Fruit fly (Drosophila melanogaster) whole organism, embryonic: ENCODE results near the gene trbl.

Experiments used
- Atf-2 ChIP-seq: fragments of 200-800 bp; sonication (Bioruptor generic); optimal IDR thresholded peaks from 2 replicates; lab custom pipeline; 2016; ENCODE audit warnings: missing biosample characterization, missing genetic modification characterization
- C15 ChIP-seq: fragments of 200-800 bp; sonication (Bioruptor generic); IDR thresholded peaks from 3 replicates; pipeline ENCODE4 v1.3.6; 2022; ENCODE audit warnings: missing biosample characterization, missing genetic modification characterization
- CG12071 ChIP-seq: fragments of 200-800 bp; sonication (Bioruptor generic); optimal IDR thresholded peaks from 3 replicates; lab custom pipeline; 2018; ENCODE audit warnings: missing biosample characterization, mild to moderate bottlenecking, missing genetic modification characterization
- CG14050 ChIP-seq: fragments of 200-800 bp; sonication (Bioruptor generic); IDR thresholded peaks from 3 replicates; pipeline ENCODE4 v1.3.6; 2022; ENCODE audit warnings: missing biosample characterization, missing genetic modification characterization
- CG14860 ChIP-seq: fragments of 200-800 bp; sonication (Bioruptor generic); IDR thresholded peaks from 3 replicates; pipeline ENCODE4 v1.3.6; 2022; ENCODE audit warnings: missing biosample characterization, missing genetic modification characterization; ENCODE audit not compliant: partially characterized antibody
- CG15073 ChIP-seq: fragments of 200-800 bp; sonication (Bioruptor generic); optimal IDR thresholded peaks from 2 replicates; lab custom pipeline; 2016; ENCODE audit warnings: missing biosample characterization, missing genetic modification characterization
- CG1529 ChIP-seq: fragments of 200-800 bp; sonication (Bioruptor generic); optimal IDR thresholded peaks from 3 replicates; lab custom pipeline; 2018; ENCODE audit warnings: missing biosample characterization, missing genetic modification characterization
- CG16813 ChIP-seq: fragments of 200-800 bp; sonication (Bioruptor generic); IDR thresholded peaks from 3 replicates; pipeline ENCODE4 v1.3.6; 2022; ENCODE audit warnings: missing biosample characterization, missing genetic modification characterization; ENCODE audit not compliant: partially characterized antibody
- CG17186 ChIP-seq: fragments of 200-800 bp; sonication (Bioruptor generic); optimal IDR thresholded peaks from 3 replicates; lab custom pipeline; 2017; ENCODE audit warnings: missing biosample characterization, missing genetic modification reagents, missing genetic modification characterization
- CG2116 ChIP-seq: fragments of 200-800 bp; sonication (Bioruptor generic); optimal IDR thresholded peaks from 3 replicates; lab custom pipeline; 2018; ENCODE audit warnings: missing biosample characterization, mild to moderate bottlenecking, missing genetic modification characterization
- CG2889 ChIP-seq: fragments of 200-800 bp; sonication (Bioruptor generic); IDR thresholded peaks from 3 replicates; pipeline ENCODE4 v1.3.6; 2022; ENCODE audit warnings: missing biosample characterization, missing genetic modification characterization
- CG30431 ChIP-seq: fragments of 200-800 bp; sonication (Bioruptor generic); optimal IDR thresholded peaks from 2 replicates; lab custom pipeline; 2017; ENCODE audit warnings: missing biosample characterization, missing genetic modification characterization
- CG32772 ChIP-seq: fragments of 200-800 bp; sonication (Bioruptor generic); IDR thresholded peaks from 2 replicates; pipeline ENCODE4 v1.3.6; 2022; ENCODE audit warnings: missing biosample characterization, missing genetic modification characterization
- CG3281 ChIP-seq: fragments of 200-800 bp; sonication (Bioruptor generic); optimal IDR thresholded peaks from 3 replicates; lab custom pipeline; 2017; ENCODE audit warnings: missing biosample characterization, mild to moderate bottlenecking, missing genetic modification characterization
- CG4328 ChIP-seq: fragments of 200-800 bp; sonication (Bioruptor generic); optimal IDR thresholded peaks from 3 replicates; lab custom pipeline; 2017; ENCODE audit warnings: missing biosample characterization, missing genetic modification reagents, missing genetic modification characterization
- CG6654 ChIP-seq: fragments of 200-800 bp; sonication (Bioruptor generic); optimal IDR thresholded peaks from 2 replicates; lab custom pipeline; 2017; ENCODE audit warnings: missing biosample characterization, mild to moderate bottlenecking, missing genetic modification characterization
- CG6683 ChIP-seq: fragments of 200-800 bp; sonication (Bioruptor generic); optimal IDR thresholded peaks from 2 replicates; lab custom pipeline; 2017; ENCODE audit warnings: missing biosample characterization, mild to moderate bottlenecking, missing genetic modification characterization, missing genetic modification reagents
- CG7987 ChIP-seq: fragments of 200-800 bp; sonication (Bioruptor generic); optimal IDR thresholded peaks from 2 replicates; lab custom pipeline; 2018; ENCODE audit warnings: missing biosample characterization, mild to moderate bottlenecking, missing genetic modification characterization, moderate library complexity
- CTCF ChIP-seq: fragments of 200-800 bp; sonication (Bioruptor generic); optimal IDR thresholded peaks from 2 replicates; lab custom pipeline; 2017; ENCODE audit warnings: missing biosample characterization, mild to moderate bottlenecking, missing genetic modification characterization, moderate library complexity
- Dad ChIP-seq: fragments of 200-800 bp; sonication (Bioruptor generic); optimal IDR thresholded peaks from 3 replicates; lab custom pipeline; 2016; ENCODE audit warnings: missing biosample characterization, missing genetic modification characterization
- Dip3 ChIP-seq: fragments of 200-800 bp; sonication (Bioruptor generic); optimal IDR thresholded peaks from 3 replicates; lab custom pipeline; 2016; ENCODE audit warnings: missing biosample characterization, missing genetic modification characterization
- Doc3 ChIP-seq: fragments of 200-800 bp; sonication (Bioruptor generic); IDR thresholded peaks from 3 replicates; pipeline ENCODE4 v1.3.6; 2022; ENCODE audit warnings: missing biosample characterization, missing genetic modification characterization; ENCODE audit not compliant: partially characterized antibody
- E2f2 ChIP-seq: fragments of 200-800 bp; sonication (Bioruptor generic); IDR thresholded peaks from 2 replicates; pipeline ENCODE4 v1.3.6; 2022; ENCODE audit warnings: missing biosample characterization, missing genetic modification characterization
- H15 ChIP-seq: fragments of 200-800 bp; sonication (Bioruptor generic); IDR thresholded peaks from 3 replicates; pipeline ENCODE4 v1.3.6; 2022; ENCODE audit warnings: missing biosample characterization, missing genetic modification characterization
- HLHmδ ChIP-seq: fragments of 200-800 bp; sonication (Bioruptor generic); optimal IDR thresholded peaks from 2 replicates; lab custom pipeline; 2018; ENCODE audit warnings: missing biosample characterization, mild to moderate bottlenecking, missing genetic modification characterization, moderate library complexity
- Lhr ChIP-seq: fragments of 200-800 bp; sonication (Bioruptor generic); optimal IDR thresholded peaks from 3 replicates; lab custom pipeline; 2017; ENCODE audit warnings: mild to moderate bottlenecking, missing biosample characterization, missing genetic modification reagents, missing genetic modification characterization
- MBD-R2 ChIP-seq: fragments of 200-800 bp; sonication (Bioruptor generic); IDR thresholded peaks from 2 replicates; pipeline ENCODE4 v1.3.6; 2022; ENCODE audit warnings: missing biosample characterization, missing genetic modification characterization
- Myb ChIP-seq: fragments of 200-800 bp; sonication (Bioruptor generic); optimal IDR thresholded peaks from 2 replicates; lab custom pipeline; 2016; ENCODE audit warnings: missing biosample characterization, missing genetic modification characterization
- NC2β ChIP-seq: fragments of 200-800 bp; sonication (Bioruptor generic); optimal IDR thresholded peaks from 2 replicates; lab custom pipeline; 2016; ENCODE audit warnings: missing biosample characterization, missing genetic modification characterization
- Opbp ChIP-seq: fragments of 200-800 bp; sonication (Bioruptor generic); IDR thresholded peaks from 3 replicates; pipeline ENCODE4 v1.3.6; 2022; ENCODE audit warnings: missing biosample characterization, missing genetic modification characterization; ENCODE audit not compliant: partially characterized antibody
- Side ChIP-seq: fragments of 200-800 bp; sonication (Bioruptor generic); optimal IDR thresholded peaks from 2 replicates; lab custom pipeline; 2016; ENCODE audit warnings: missing biosample characterization, missing genetic modification characterization
- Sry-δ ChIP-seq: fragments of 200-800 bp; sonication (Bioruptor generic); optimal IDR thresholded peaks from 2 replicates; lab custom pipeline; 2016; ENCODE audit warnings: missing biosample characterization, missing genetic modification characterization
- ara ChIP-seq: fragments of 200-800 bp; sonication (Bioruptor generic); IDR thresholded peaks from 2 replicates; pipeline ENCODE4 v1.3.6; 2022; ENCODE audit warnings: missing biosample characterization, missing genetic modification characterization
- ase ChIP-seq: fragments of 200-800 bp; sonication (Bioruptor generic); IDR thresholded peaks from 3 replicates; pipeline ENCODE4 v1.3.6; 2022; ENCODE audit warnings: missing biosample characterization, missing genetic modification characterization
- ato ChIP-seq: fragments of 200-800 bp; sonication (Bioruptor generic); IDR thresholded peaks from 2 replicates; pipeline ENCODE4 v1.3.6; 2022; ENCODE audit warnings: missing biosample characterization, missing genetic modification characterization; ENCODE audit not compliant: partially characterized antibody
- bowl ChIP-seq: fragments of 200-800 bp; sonication (Bioruptor generic); IDR thresholded peaks from 2 replicates; pipeline ENCODE4 v1.3.6; 2022; ENCODE audit warnings: missing biosample characterization, missing genetic modification characterization
- chinmo ChIP-seq: fragments of 200-800 bp; sonication (Bioruptor generic); IDR thresholded peaks from 4 replicates; pipeline ENCODE4 v1.3.6; 2022; ENCODE audit warnings: missing biosample characterization, missing genetic modification characterization; ENCODE audit not compliant: partially characterized antibody
- crp ChIP-seq, 2 experiments: fragments of 200-800 bp; sonication (Bioruptor generic); optimal IDR thresholded peaks; 2 replicates in 1 of 2; 3 replicates in 1 of 2; lab custom pipeline; 2017; ENCODE audit warnings: missing biosample characterization in 2 of 2, missing genetic modification characterization in 2 of 2, mild to moderate bottlenecking in 1 of 2, moderate library complexity in 1 of 2
- danr ChIP-seq: fragments of 200-800 bp; sonication (Bioruptor generic); IDR thresholded peaks from 2 replicates; pipeline ENCODE4 v1.3.6; 2022; ENCODE audit warnings: missing biosample characterization, missing genetic modification characterization
- dimm ChIP-seq: fragments of 200-800 bp; sonication (Bioruptor generic); IDR thresholded peaks from 2 replicates; pipeline ENCODE4 v1.3.6; 2022; ENCODE audit warnings: missing biosample characterization, missing genetic modification characterization
- fd102C ChIP-seq: fragments of 200-800 bp; sonication (Bioruptor generic); optimal IDR thresholded peaks from 2 replicates; lab custom pipeline; 2018; ENCODE audit warnings: missing biosample characterization, mild to moderate bottlenecking, missing genetic modification characterization, moderate library complexity
- gce ChIP-seq: fragments of 200-800 bp; sonication (Bioruptor generic); IDR thresholded peaks from 3 replicates; pipeline ENCODE4 v1.3.6; 2022; ENCODE audit warnings: missing biosample characterization, missing genetic modification characterization
- gsb-n ChIP-seq: fragments of 200-800 bp; sonication (Bioruptor generic); optimal IDR thresholded peaks from 3 replicates; lab custom pipeline; 2018; ENCODE audit warnings: missing biosample characterization, mild to moderate bottlenecking, missing genetic modification characterization
- inv ChIP-seq: fragments of 200-800 bp; sonication (Bioruptor generic); IDR thresholded peaks from 2 replicates; pipeline ENCODE4 v1.3.6; 2022; ENCODE audit warnings: missing biosample characterization, missing genetic modification characterization; ENCODE audit not compliant: partially characterized antibody
- klu ChIP-seq: fragments of 200-800 bp; sonication (Bioruptor generic); IDR thresholded peaks from 2 replicates; pipeline ENCODE4 v1.3.6; 2022; ENCODE audit warnings: missing biosample characterization, missing genetic modification characterization
- run ChIP-seq: fragments of 200-800 bp; sonication (Bioruptor generic); optimal IDR thresholded peaks from 3 replicates; lab custom pipeline; 2018; ENCODE audit warnings: missing biosample characterization, mild to moderate bottlenecking, missing genetic modification characterization
- tna ChIP-seq: fragments of 200-800 bp; sonication (Bioruptor generic); IDR thresholded peaks from 2 replicates; pipeline ENCODE4 v1.3.6; 2022; ENCODE audit warnings: missing biosample characterization, missing genetic modification characterization; ENCODE audit not compliant: partially characterized antibody
- trem ChIP-seq: fragments of 200-800 bp; optimal IDR thresholded peaks from 3 replicates; lab custom pipeline; 2019; ENCODE audit warnings: missing biosample characterization, mild to moderate bottlenecking, missing genetic modification characterization, moderate library complexity
- trh ChIP-seq: fragments of 200-800 bp; sonication (Bioruptor generic); optimal IDR thresholded peaks from 2 replicates; lab custom pipeline; 2016; ENCODE audit warnings: missing biosample characterization, missing genetic modification characterization
- vnd ChIP-seq: fragments of 200-800 bp; sonication (Bioruptor generic); IDR thresholded peaks from 3 replicates; pipeline ENCODE4 v1.3.6; 2022; ENCODE audit warnings: missing biosample characterization, missing genetic modification characterization; ENCODE audit not compliant: partially characterized antibody
- zf30C ChIP-seq: fragments of 200-800 bp; sonication (Bioruptor generic); optimal IDR thresholded peaks from 3 replicates; lab custom pipeline; 2018; ENCODE audit warnings: missing biosample characterization, mild to moderate bottlenecking, missing genetic modification characterization

trbl gene

dm6 chr3L:20361389-20361788, 40.0 kb downstream of the trbl start, which contains the start of gene Prim2 (continued):
- TF ChIP-seq Myb (GFP tag; lab: Kevin White, UChicago) (peak; percentile 93), CG16813 (GFP tag; lab: Robert Waterston, UW) (peak; percentile 59), Doc3 (GFP tag; lab: Robert Waterston, UW) (peak; percentile 40; the same call in 1 of the 3 replicates), CTCF (peak; percentile 63), bowl (GFP tag; lab: Robert Waterston, UW) (no peak), run (tag; lab: Kevin White, UChicago) (no peak), fd102C (no peak), HLHmδ (GFP tag; lab: Kevin White, UChicago) (no peak), CG2889 (GFP tag; lab: Robert Waterston, UW) (no peak), vnd (GFP tag; lab: Robert Waterston, UW) (peak; percentile 34; the same call in 1 of the 3 replicates), NC2β (GFP tag; lab: Kevin White, UChicago) (no peak), trh (GFP tag; lab: Kevin White, UChicago) (no peak), CG32772 (GFP tag; lab: Robert Waterston, UW) (no peak), gce (GFP tag; lab: Robert Waterston, UW) (no peak), chinmo (GFP tag; lab: Robert Waterston, UW) (0 out of 4 replicates have a peak, but pooled peaks have one; percentile 45), CG2116 (GFP tag; lab: Kevin White, UChicago) (peak; percentile 61), Sry-δ (GFP tag; lab: Kevin White, UChicago) (peak; percentile 88), MBD-R2 (GFP tag; lab: Robert Waterston, UW) (peak; percentile 85), Side (GFP tag; lab: Kevin White, UChicago) (no peak), CG3281 (GFP tag; lab: Kevin White, UChicago) (no peak), Opbp (GFP tag; lab: Robert Waterston, UW) (peak; percentile 75; the same call in 2 of the 3 replicates), CG1529 (GFP tag; lab: Kevin White, UChicago) (no peak), crp (GFP tag; optimal IDR thresholded peaks at IDR 0.05; lab: Kevin White, UChicago) (peak; percentile 62 to 91), CG12071 (GFP tag; lab: Kevin White, UChicago) (no peak), CG14860 (GFP tag; lab: Robert Waterston, UW) (peak; percentile 61; the same call in 1 of the 3 replicates), CG6654 (no peak), klu (GFP tag; lab: Robert Waterston, UW) (no peak), CG15073 (GFP tag; lab: Kevin White, UChicago) (no peak), Dip3 (no peak), zf30C (no peak), ara (no peak), C15 (GFP tag; lab: Robert Waterston, UW) (no peak), Dad (GFP tag; lab: Kevin White, UChicago) (no peak), gsb-n (no peak), dimm (no peak), ase (GFP tag; lab: Robert Waterston, UW) (no peak), CG14050 (GFP tag; lab: Robert Waterston, UW) (no peak), tna (peak; percentile 43; the same call in 1 of the 2 replicates), CG7987 (GFP tag; lab: Kevin White, UChicago) (no peak), inv (peak; percentile 13; the same call in 1 of the 2 replicates), danr (GFP tag; lab: Robert Waterston, UW) (no peak), Lhr (no peak), ato (GFP tag; lab: Robert Waterston, UW) (peak; percentile 39; the same call in 1 of the 2 replicates), CG4328 (GFP tag; lab: Kevin White, UChicago) (no peak), H15 (GFP tag; lab: Robert Waterston, UW) (no peak), CG17186 (peak; percentile 39), CG6683 (GFP tag; lab: Kevin White, UChicago) (no peak), Atf-2 (no peak), E2f2 (GFP tag; lab: Robert Waterston, UW) (peak; percentile 90), trem (peak; percentile 81), CG30431 (GFP tag; lab: Kevin White, UChicago) (no peak)
